Worm (Caenorhabditis elegans) whole organism, late embryonic: ENCODE results near the gene F18A11.2.

Experiments
- F13H6.1 ChIP-seq: sonication (generic microtip); optimal IDR thresholded peaks from 2 replicates; lab custom pipeline; 2016; ENCODE audit warnings: missing genetic modification characterization, missing compliant biosample characterization
- ahr-1 ChIP-seq: sonication (generic microtip); optimal IDR thresholded peaks from 2 replicates; lab custom pipeline; 2016; ENCODE audit warnings: missing genetic modification characterization, missing compliant biosample characterization
- ceh-19 ChIP-seq: fragments of 200-800 bp; sonication (Bioruptor generic); optimal IDR thresholded peaks from 2 replicates; lab custom pipeline; 2018; ENCODE audit warnings: mild to moderate bottlenecking, missing genetic modification characterization, missing compliant biosample characterization
- nfya-1 ChIP-seq: sonication (generic microtip); optimal IDR thresholded peaks from 2 replicates; lab custom pipeline; 2017; ENCODE audit warnings: missing genetic modification characterization, mild to moderate bottlenecking, missing compliant biosample characterization, antibody characterized with exemption, moderate library complexity
- pax-1 ChIP-seq: fragments of 150-350 bp; optimal IDR thresholded peaks from 2 replicates; lab custom pipeline; 2014; ENCODE audit warnings: missing biosample characterization, missing genetic modification characterization
- ref-2 ChIP-seq: sonication (generic microtip); optimal IDR thresholded peaks from 2 replicates; lab custom pipeline; 2016; ENCODE audit warnings: missing genetic modification characterization, missing compliant biosample characterization
- sox-4 ChIP-seq: sonication (generic microtip); optimal IDR thresholded peaks from 2 replicates; lab custom pipeline; 2017; ENCODE audit warnings: mild to moderate bottlenecking, missing genetic modification characterization, inconsistent platforms, missing compliant biosample characterization
- unc-3 ChIP-seq, 2 experiments: fragments of 200-800 bp in 1 of 2; sonication (Bioruptor generic) in 1 of 2; sonication (generic microtip) in 1 of 2; conservative IDR thresholded peaks in 1 of 2; optimal IDR thresholded peaks in 1 of 2; 2 replicates each; pipeline versions ENCODE4 v1.3.6 to Lab custom; 2016 to 2022; ENCODE audit warnings: missing compliant biosample characterization in 2 of 2, missing genetic modification characterization in 2 of 2, missing genetic modification reagents in 1 of 2

DNA sequence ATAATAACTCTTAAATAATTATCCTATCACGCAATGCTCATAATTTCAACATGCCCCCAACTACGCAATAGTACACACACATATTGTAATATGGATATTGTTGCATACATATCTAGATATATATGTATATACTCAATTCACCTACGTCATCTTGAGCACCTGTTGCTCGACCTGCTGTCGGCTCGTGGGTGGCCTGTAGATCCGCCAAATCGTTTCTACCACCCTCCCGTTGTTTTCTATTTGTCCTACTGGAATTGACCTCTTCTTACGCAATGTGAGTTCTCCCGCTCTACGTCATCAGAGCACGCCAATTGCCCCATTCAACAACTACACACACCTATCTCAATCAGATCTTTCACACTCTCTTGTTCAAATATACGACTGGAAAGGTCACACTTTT is 45.7 kb upstream of the F18A11.2 start:
- no peak for TF ChIP-seq unc-3 (GFP tag; conservative IDR thresholded peaks at IDR 0.05; lab: Robert Waterston, UW)
- no peak for TF ChIP-seq unc-3 (tag; optimal IDR thresholded peaks at IDR 0.05; lab: Kevin White, UChicago)
- TF ChIP-seq ceh-19 = no peak
- TF ChIP-seq ahr-1 (tag; lab: Kevin White, UChicago) = no peak
- TF ChIP-seq F13H6.1 (tag; lab: Kevin White, UChicago) = no peak
- no peak for TF ChIP-seq sox-4 (tag; lab: Kevin White, UChicago)
- no peak for TF ChIP-seq nfya-1 (tag; lab: Kevin White, UChicago)
- no peak for TF ChIP-seq ref-2 (tag; lab: Kevin White, UChicago)
- no peak for TF ChIP-seq pax-1 (tag; lab: Kevin White, UChicago)
